Worm (Caenorhabditis elegans): ENCODE measurements around the gene W09G12.9.

DNA sequence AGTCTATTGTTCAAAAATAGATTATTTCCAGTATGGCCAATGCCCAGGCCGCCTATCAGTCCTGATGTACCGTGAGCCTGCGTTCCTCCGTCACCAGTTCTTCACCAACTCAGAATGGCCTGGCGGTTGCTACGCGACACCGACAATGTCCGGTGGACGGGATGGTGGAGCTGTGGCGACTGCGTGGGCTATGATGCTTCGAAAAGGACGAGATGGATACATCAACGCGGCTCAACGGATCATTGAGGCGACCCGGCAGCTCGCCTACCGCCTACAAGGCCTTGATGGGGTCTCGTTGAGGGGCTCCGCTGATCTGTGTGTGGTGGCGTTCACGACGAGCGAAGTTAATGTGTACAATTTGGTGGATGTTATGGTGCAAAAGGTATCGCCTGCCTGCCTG is 16.9 kb upstream of the W09G12.9 start:
- no peak for TF ChIP-seq nhr-237 (tag; optimal IDR thresholded peaks at IDR 0.05)
- no peak for TF ChIP-seq snpc-4 (tag; optimal IDR thresholded peaks at IDR 0.05)
- no peak for TF ChIP-seq hmg-1.1 (GFP tag; IDR thresholded peaks at IDR 0.05)
- TF ChIP-seq nhr-25 (tag; optimal IDR thresholded peaks at IDR 0.05; ENCODE audit: borderline replicate concordance, insufficient read depth) = no peak
- TF ChIP-seq ceh-32 (tag; optimal IDR thresholded peaks at IDR 0.05; ENCODE audit: poor library complexity) = no peak
- TF ChIP-seq madf-5 (GFP tag; IDR thresholded peaks at IDR 0.05) = no peak
- TF ChIP-seq nhr-6 (tag; optimal IDR thresholded peaks at IDR 0.05) = no peak
- no peak for TF ChIP-seq F44E2.7 (GFP tag; IDR thresholded peaks at IDR 0.05)
- no peak for TF ChIP-seq unc-39 (tag; optimal IDR thresholded peaks at IDR 0.05)
- TF ChIP-seq fos-1 (tag; optimal IDR thresholded peaks at IDR 0.05) = no peak
- no peak for TF ChIP-seq F26F4.8 (GFP tag; conservative IDR thresholded peaks at IDR 0.05)
- TF ChIP-seq F49E8.2 (tag; optimal IDR thresholded peaks at IDR 0.05; ENCODE audit: borderline replicate concordance) = no peak
